Worm (Caenorhabditis elegans): ENCODE results near the gene rnh-2.

- TF ChIP-seq Y48G9A.11 (GFP tag; IDR thresholded peaks at IDR 0.05), result no peak
- TF ChIP-seq daf-12 (tag; optimal IDR thresholded peaks at IDR 0.05), result no peak
- TF ChIP-seq zfp-3 (GFP tag; conservative IDR thresholded peaks at IDR 0.05), result no peak
- no peak for TF ChIP-seq lsy-2 (tag; optimal IDR thresholded peaks at IDR 0.05)
- TF ChIP-seq lin-15B (tag; optimal IDR thresholded peaks at IDR 0.05), result no peak
- no peak for TF ChIP-seq mdt-29 (GFP tag; IDR thresholded peaks at IDR 0.05)
- TF ChIP-seq dmd-8 (GFP tag; IDR thresholded peaks at IDR 0.05), result no peak
- TF ChIP-seq dmd-6 (GFP tag; IDR thresholded peaks at IDR 0.05), result no peak
- TF ChIP-seq nhr-237 (tag; optimal IDR thresholded peaks at IDR 0.05), result no peak
- TF ChIP-seq daf-19 (GFP tag; conservative IDR thresholded peaks at IDR 0.05), result no peak
These were observed 23.5 kb downstream of the rnh-2 start, which contains the start of gene pqn-73 for ce11 chrII:8540412-8540811.
